Worm (Caenorhabditis elegans): ENCODE data around the gene Y43B11AR.3.
A peak's percentile ranks its signal among the peaks of the same experiment; 100 is the strongest.

The Y43B11AR.3 gene

ce11 chrIV:7084632-7085160 is 1.2 kb upstream of the Y43B11AR.3 start, which contains the start of gene rps-4:
rps-4 (minus strand) TSS chrIV:7084682.
- TF ChIP-seq tbx-2 (tag; optimal IDR thresholded peaks at IDR 0.05) (peak; percentile 46), nfya-1 (tag; optimal IDR thresholded peaks at IDR 0.05; ENCODE audit: insufficient read depth) (peak; percentile 94), elt-3 (tag; optimal IDR thresholded peaks at IDR 0.05) (no peak), ZK546.5 (tag; optimal IDR thresholded peaks at IDR 0.05) (no peak), ztf-11 (tag; optimal IDR thresholded peaks at IDR 0.05) (no peak), pha-4 (tag; optimal IDR thresholded peaks at IDR 0.05) (peak; percentile 96), ceh-16 (tag; optimal IDR thresholded peaks at IDR 0.05) (no peak), nhr-25 (tag; optimal IDR thresholded peaks at IDR 0.05) (peak; percentile 91), unc-39 (tag; optimal IDR thresholded peaks at IDR 0.05) (no peak), ceh-28 (tag; optimal IDR thresholded peaks at IDR 0.05) (peak; percentile 67), egl-27 (tag; optimal IDR thresholded peaks at IDR 0.05) (peak; percentile 75), elt-2 (tag; optimal IDR thresholded peaks at IDR 0.05) (peak; percentile 81), lin-15B (tag; optimal IDR thresholded peaks at IDR 0.05) (peak; percentile 100), ceh-9 (tag; optimal IDR thresholded peaks at IDR 0.05) (no peak), nhr-11 (tag; optimal IDR thresholded peaks at IDR 0.05) (no peak), ceh-82 (tag; optimal IDR thresholded peaks at IDR 0.05) (peak; percentile 22), nhr-23 (tag; optimal IDR thresholded peaks at IDR 0.05) (peak; percentile 88), nhr-77 (tag; optimal IDR thresholded peaks at IDR 0.05) (no peak), lin-39 (tag; optimal IDR thresholded peaks at IDR 0.05) (peak; percentile 86), fkh-10 (GFP tag; optimal IDR thresholded peaks at IDR 0.05) (peak; percentile 75), nhr-28 (tag; optimal IDR thresholded peaks at IDR 0.05) (no peak), nhr-76 (tag; optimal IDR thresholded peaks at IDR 0.05) (no peak), sea-2 (GFP tag; optimal IDR thresholded peaks at IDR 0.05) (no peak), skn-1 (tag; optimal IDR thresholded peaks at IDR 0.05) (peak; percentile 82), ztf-4 (tag; optimal IDR thresholded peaks at IDR 0.05) (no peak), mml-1 (tag; optimal IDR thresholded peaks at IDR 0.05) (no peak), jun-1 (tag; optimal IDR thresholded peaks at IDR 0.05) (peak; percentile 78), mdl-1 (tag; optimal IDR thresholded peaks at IDR 0.05) (no peak), fkh-2 (tag; optimal IDR thresholded peaks at IDR 0.05) (no peak), pqm-1 (tag; optimal IDR thresholded peaks at IDR 0.05) (peak; percentile 90), ama-1 (optimal IDR thresholded peaks at IDR 0.05) (peak; percentile 35), zag-1 (tag; optimal IDR thresholded peaks at IDR 0.05) (no peak), nhr-43 (tag; optimal IDR thresholded peaks at IDR 0.05; ENCODE audit: poor library complexity, severe bottlenecking) (peak; percentile 75), aly-2 (tag; optimal IDR thresholded peaks at IDR 0.05) (no peak), unc-62 (GFP tag; optimal IDR thresholded peaks at IDR 0.05) (peak; percentile 14), nhr-237 (tag; optimal IDR thresholded peaks at IDR 0.05) (no peak), eor-1 (tag; optimal IDR thresholded peaks at IDR 0.05) (no peak), nhr-12 (tag; optimal IDR thresholded peaks at IDR 0.05) (no peak), R02D3.7 (tag; optimal IDR thresholded peaks at IDR 0.05) (peak; percentile 77), daf-12 (tag; optimal IDR thresholded peaks at IDR 0.05) (no peak), elt-1 (tag; optimal IDR thresholded peaks at IDR 0.05) (peak; percentile 24), nhr-67 (tag; optimal IDR thresholded peaks at IDR 0.05) (no peak), snpc-4 (tag; optimal IDR thresholded peaks at IDR 0.05) (peak; percentile 81), egl-5 (tag; optimal IDR thresholded peaks at IDR 0.05) (peak; percentile 47), lsy-12 (tag; optimal IDR thresholded peaks at IDR 0.05) (peak; percentile 77), fos-1 (tag; optimal IDR thresholded peaks at IDR 0.05) (peak; percentile 40), hmg-11 (tag; optimal IDR thresholded peaks at IDR 0.05) (peak; percentile 85)

Measured in whole organism, L3 larva.